Fruit fly (Drosophila melanogaster): ENCODE results near the gene CG4995.

CG4995 gene

dm6 chr2L:10333091-10333991 lies 11.1 kb downstream of the CG4995 start, which contains the start of gene GATAd (continued):
- TF ChIP-seq Sox100B (GFP tag; optimal IDR thresholded peaks at IDR 0.05) (no peak), CG2202 (tag; optimal IDR thresholded peaks at IDR 0.05) (no peak), H2.0 (GFP tag; IDR thresholded peaks at IDR 0.05) (no peak), CG5953 (GFP tag; IDR thresholded peaks at IDR 0.05) (no peak), CG2116 (GFP tag; optimal IDR thresholded peaks at IDR 0.05) (peak; percentile 25), disco-r (GFP tag; optimal IDR thresholded peaks at IDR 0.05) (no peak), BtbVII (GFP tag; optimal IDR thresholded peaks at IDR 0.05) (no peak), CG12104 (GFP tag; optimal IDR thresholded peaks at IDR 0.05) (no peak), gt (GFP tag; IDR thresholded peaks at IDR 0.05) (no peak), CG6854 (GFP tag; optimal IDR thresholded peaks at IDR 0.05) (no peak), CG14014 (GFP tag; IDR thresholded peaks at IDR 0.05) (no peak), CG7745 (tag; optimal IDR thresholded peaks at IDR 0.05) (no peak), Myb (GFP tag; optimal IDR thresholded peaks at IDR 0.05) (peak; percentile 30), CG13624 (GFP tag; optimal IDR thresholded peaks at IDR 0.05) (no peak), Nf-YC (tag; optimal IDR thresholded peaks at IDR 0.05) (peak; percentile 38), CG2712 (tag; optimal IDR thresholded peaks at IDR 0.05) (peak; percentile 46), CG9797 (GFP tag; optimal IDR thresholded peaks at IDR 0.05) (peak; percentile 52), H15 (GFP tag; IDR thresholded peaks at IDR 0.05) (no peak), CG13775 (GFP tag; optimal IDR thresholded peaks at IDR 0.05) (peak; percentile 20), CG10462 (GFP tag; optimal IDR thresholded peaks at IDR 0.05) (no peak), CG8388 (GFP tag; optimal IDR thresholded peaks at IDR 0.05) (no peak), twi (tag; optimal IDR thresholded peaks at IDR 0.05) (no peak), Hr51 (GFP tag; optimal IDR thresholded peaks at IDR 0.05) (no peak), Jarid2 (GFP tag; optimal IDR thresholded peaks at IDR 0.05) (no peak), tna (GFP tag; IDR thresholded peaks at IDR 0.05; ENCODE audit: partially characterized antibody) (no peak), CG12219 (GFP tag; optimal IDR thresholded peaks at IDR 0.05) (no peak), sob (GFP tag; IDR thresholded peaks at IDR 0.05) (no peak), CG14441 (GFP tag; IDR thresholded peaks at IDR 0.05) (no peak), CG7271 (tag; optimal IDR thresholded peaks at IDR 0.05) (no peak), Dll (GFP tag; IDR thresholded peaks at IDR 0.05; ENCODE audit: partially characterized antibody) (no peak), prd (optimal IDR thresholded peaks at IDR 0.05) (no peak), prd (GFP tag; IDR thresholded peaks at IDR 0.05) (no peak), Sox102F (GFP tag; optimal IDR thresholded peaks at IDR 0.05) (no peak), pho (GFP tag; optimal IDR thresholded peaks at IDR 0.05) (no peak), PHDP (tag; optimal IDR thresholded peaks at IDR 0.05) (peak; percentile 19), CG13424 (tag; optimal IDR thresholded peaks at IDR 0.05) (peak; percentile 21), danr (GFP tag; IDR thresholded peaks at IDR 0.05) (no peak), CG16815 (GFP tag; optimal IDR thresholded peaks at IDR 0.05) (no peak), CrebB (tag; optimal IDR thresholded peaks at IDR 0.05) (no peak), E2f1 (GFP tag; IDR thresholded peaks at IDR 0.05) (no peak), Gug (GFP tag; IDR thresholded peaks at IDR 0.05) (no peak), CG11695 (GFP tag; IDR thresholded peaks at IDR 0.05) (no peak), CG6654 (GFP tag; optimal IDR thresholded peaks at IDR 0.05) (no peak), CG4360 (GFP tag; IDR thresholded peaks at IDR 0.05) (no peak), Mad (GFP tag; optimal IDR thresholded peaks at IDR 0.05) (no peak), CG3281 (GFP tag; optimal IDR thresholded peaks at IDR 0.05) (no peak), ac (GFP tag; optimal IDR thresholded peaks at IDR 0.05) (no peak), CG12071 (GFP tag; optimal IDR thresholded peaks at IDR 0.05) (no peak), CG4404 (GFP tag; IDR thresholded peaks at IDR 0.05) (no peak), yki (optimal IDR thresholded peaks at IDR 0.05) (no peak)
